Worm (Caenorhabditis elegans) whole organism, early embryonic: ENCODE data around the gene C06E8.5.
A peak's percentile ranks its signal among the peaks of the same experiment; 100 is the strongest.

ENCODE experiments used
- B0310.2 ChIP-seq: sonication (generic microtip); optimal IDR thresholded peaks from 2 replicates; lab custom pipeline; 2016; ENCODE audit warnings: mild to moderate bottlenecking, missing genetic modification characterization, missing compliant biosample characterization
- F13C5.2 ChIP-seq: sonication (generic microtip); optimal IDR thresholded peaks from 2 replicates; lab custom pipeline; 2017; ENCODE audit warnings: mild to moderate bottlenecking, missing genetic modification characterization, inconsistent platforms, missing compliant biosample characterization
- aly-1 ChIP-seq: sonication (generic microtip); optimal IDR thresholded peaks from 2 replicates; lab custom pipeline; 2016; ENCODE audit warnings: missing genetic modification characterization, missing compliant biosample characterization
- ama-1 ChIP-seq: fragments of 150-350 bp; optimal IDR thresholded peaks from 2 replicates; lab custom pipeline; 2014
- ceh-13 ChIP-seq: fragments of 200-800 bp; sonication (Bioruptor generic); optimal IDR thresholded peaks from 2 replicates; lab custom pipeline; 2018; ENCODE audit warnings: mild to moderate bottlenecking, missing genetic modification characterization, missing compliant biosample characterization
- ceh-36 ChIP-seq: sonication (generic microtip); optimal IDR thresholded peaks from 2 replicates; lab custom pipeline; 2016; ENCODE audit warnings: missing genetic modification characterization, inconsistent platforms, missing compliant biosample characterization
- ets-7 ChIP-seq: sonication (generic microtip); optimal IDR thresholded peaks from 2 replicates; lab custom pipeline; 2016; ENCODE audit warnings: missing genotype, missing genetic modification characterization, missing compliant biosample characterization
- flt-1 ChIP-seq: fragments of 200-800 bp; sonication (Bioruptor generic); IDR thresholded peaks from 2 replicates; pipeline ENCODE4 v1.3.6; 2022; ENCODE audit warnings: missing genetic modification characterization, missing compliant biosample characterization
- hmbx-1 ChIP-seq: sonication (generic microtip); optimal IDR thresholded peaks from 2 replicates; lab custom pipeline; 2016; ENCODE audit warnings: mild to moderate bottlenecking, missing genetic modification characterization, missing compliant biosample characterization
- hmg-4 ChIP-seq: fragments of 200-800 bp; sonication (Bioruptor generic); optimal IDR thresholded peaks from 2 replicates; lab custom pipeline; 2018; ENCODE audit warnings: mild to moderate bottlenecking, missing genetic modification characterization, missing compliant biosample characterization
- hnd-1 ChIP-seq: sonication (generic microtip); optimal IDR thresholded peaks from 2 replicates; lab custom pipeline; 2016; ENCODE audit warnings: missing genetic modification characterization, missing compliant biosample characterization
- pes-1 ChIP-seq: fragments of 200-800 bp; sonication (Bioruptor generic); IDR thresholded peaks from 2 replicates; pipeline ENCODE4 v1.3.6; 2022; ENCODE audit warnings: missing genetic modification reagents, missing genetic modification characterization, missing compliant biosample characterization
- scrt-1 ChIP-seq: fragments of 200-800 bp; sonication (Bioruptor generic); IDR thresholded peaks from 2 replicates; pipeline ENCODE4 v1.3.6; 2022; ENCODE audit warnings: missing genetic modification characterization, missing compliant biosample characterization
- sea-1 ChIP-seq: fragments of 200-800 bp; sonication (Bioruptor generic); conservative IDR thresholded peaks from 2 replicates; pipeline ENCODE4 v1.3.6; 2022; ENCODE audit warnings: missing genetic modification characterization, missing compliant biosample characterization
- tbx-11 ChIP-seq: fragments of 200-800 bp; sonication (Bioruptor generic); IDR thresholded peaks from 2 replicates; pipeline ENCODE4 v1.3.6; 2022; ENCODE audit warnings: missing genetic modification characterization, missing compliant biosample characterization
- tbx-37 ChIP-seq: fragments of 200-800 bp; sonication (Bioruptor generic); conservative IDR thresholded peaks from 2 replicates; pipeline ENCODE4 v1.3.6; 2022; ENCODE audit warnings: missing genetic modification reagents, missing genetic modification characterization, missing compliant biosample characterization
- tra-4 ChIP-seq: sonication (generic microtip); optimal IDR thresholded peaks from 2 replicates; lab custom pipeline; 2017; ENCODE audit warnings: missing genetic modification characterization, missing compliant biosample characterization

C06E8.5 gene

DNA sequence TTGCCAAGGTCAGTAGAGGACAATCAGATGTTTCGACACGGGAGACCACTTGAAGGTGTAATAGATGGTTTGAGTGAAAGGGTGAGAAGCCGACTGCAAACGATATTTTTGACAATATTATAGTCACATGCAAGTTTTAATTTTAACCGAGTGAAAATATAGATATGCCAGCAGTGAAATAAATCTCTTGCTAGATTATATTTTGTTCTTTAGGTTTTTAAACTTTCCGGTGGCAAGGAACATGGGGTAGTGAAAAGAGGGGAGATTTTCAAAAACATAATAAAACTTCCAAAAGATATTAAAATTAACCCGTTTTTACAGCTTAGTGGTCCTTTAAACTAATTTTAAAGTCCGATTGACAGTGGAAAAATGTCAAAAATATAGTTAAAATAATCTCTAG is at the start of gene C06E8.5:
Gene C06E8.5 (minus strand): TSS at position 101 of the 400 bp plus-strand sequence.
- TF ChIP-seq F13C5.2 (tag; lab: Kevin White, UChicago) = no peak
- TF ChIP-seq hmbx-1 = no peak
- TF ChIP-seq tbx-37 (GFP tag; lab: Robert Waterston, UW) = no peak
- TF ChIP-seq sea-1 (GFP tag; lab: Robert Waterston, UW) = no peak
- TF ChIP-seq ets-7 (tag; lab: Kevin White, UChicago) = no peak
- TF ChIP-seq ceh-36 (tag; lab: Kevin White, UChicago) = no peak
- no peak for TF ChIP-seq scrt-1
- no peak for TF ChIP-seq flt-1 (GFP tag; lab: Robert Waterston, UW)
- TF ChIP-seq hnd-1 (tag; lab: Kevin White, UChicago) = no peak
- no peak for TF ChIP-seq ama-1 (lab: Kevin White, UChicago)
- no peak for TF ChIP-seq tra-4 (tag; lab: Kevin White, UChicago)
- no peak for TF ChIP-seq aly-1 (tag; lab: Kevin White, UChicago)

DNA sequence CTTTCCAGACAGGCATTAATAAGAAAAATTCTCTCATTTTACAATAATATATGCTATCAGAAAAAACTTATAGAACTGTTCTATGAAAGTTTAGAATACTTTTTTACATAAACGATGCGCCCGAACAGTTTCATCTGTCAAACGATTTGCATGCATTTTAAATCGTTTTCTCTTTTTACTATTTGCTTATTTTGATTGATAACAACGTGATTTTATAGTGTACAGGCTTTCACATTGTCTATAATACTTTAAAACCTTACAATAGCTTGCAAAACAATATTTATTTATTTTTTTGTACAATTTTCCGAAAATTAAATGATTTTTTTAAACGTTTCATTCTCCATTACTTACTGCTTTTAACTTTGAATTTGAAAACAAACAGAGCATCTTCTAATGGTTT is 40.4 kb upstream of the C06E8.5 start, which contains the start of gene R01H2.7:
Gene R01H2.7 (minus strand): TSS at position 101 of the 400 bp plus-strand sequence.
- TF ChIP-seq tra-4 (tag; lab: Kevin White, UChicago) (no peak), sea-1 (GFP tag; lab: Robert Waterston, UW) (no peak), hnd-1 (tag; lab: Kevin White, UChicago) (no peak), ceh-36 (tag; lab: Kevin White, UChicago) (no peak), ets-7 (tag; lab: Kevin White, UChicago) (no peak), ama-1 (lab: Kevin White, UChicago) (no peak), F13C5.2 (tag; lab: Kevin White, UChicago) (no peak), scrt-1 (no peak), pes-1 (GFP tag; lab: Robert Waterston, UW) (no peak), tbx-11 (GFP tag; lab: Robert Waterston, UW) (no peak), hmbx-1 (no peak), flt-1 (GFP tag; lab: Robert Waterston, UW) (no peak), hmg-4 (no peak), ceh-13 (GFP tag; lab: Kevin White, UChicago) (no peak), B0310.2 (tag; lab: Kevin White, UChicago) (no peak), tbx-37 (GFP tag; lab: Robert Waterston, UW) (no peak), aly-1 (tag; lab: Kevin White, UChicago) (no peak)

DNA sequence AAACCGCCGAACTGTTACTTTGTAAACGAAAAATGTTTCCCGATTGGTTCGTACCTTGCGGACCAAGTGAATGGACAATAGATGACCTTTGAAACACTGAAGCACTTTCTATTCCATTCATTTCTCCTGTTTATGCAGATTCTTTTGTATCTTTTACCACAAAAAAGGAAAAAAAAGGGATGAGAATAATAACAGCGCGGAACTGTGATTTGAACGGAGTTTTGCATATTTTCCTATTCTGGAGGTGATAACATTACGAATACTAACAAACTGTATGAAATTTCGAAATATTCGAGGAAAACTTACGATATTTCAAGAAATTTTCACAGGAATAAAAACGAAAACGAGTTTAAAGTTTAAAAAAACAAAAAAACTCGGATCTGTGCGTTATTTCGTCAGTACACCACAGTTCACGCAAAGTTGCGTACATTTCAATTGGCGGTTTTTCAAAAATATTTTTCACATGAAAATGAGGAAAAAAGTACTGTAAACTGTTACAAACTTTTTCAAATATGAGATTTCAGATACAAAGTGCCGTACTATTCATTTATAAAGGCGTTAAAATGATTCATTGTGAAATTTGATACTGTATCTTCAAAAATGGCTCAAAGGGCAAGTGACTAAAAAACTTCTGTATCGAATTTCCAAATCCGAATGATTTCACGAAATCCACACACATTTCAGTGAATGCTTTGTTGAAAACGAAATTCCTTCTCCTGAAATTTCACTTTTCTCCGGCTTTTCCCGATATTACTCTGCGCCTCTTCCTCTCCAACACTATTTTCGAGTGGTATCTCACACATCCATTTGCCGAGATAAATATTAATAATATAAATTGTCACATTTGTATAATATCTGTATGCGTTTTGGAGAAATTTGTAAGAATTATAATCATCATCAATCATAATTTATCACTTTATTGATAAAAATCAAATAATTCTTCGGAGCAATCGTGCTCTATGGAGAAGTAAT is 29.3 kb upstream of the C06E8.5 start:
- TF ChIP-seq sea-1 (GFP tag; lab: Robert Waterston, UW) = no peak
- TF ChIP-seq ets-7 (tag; lab: Kevin White, UChicago) = no peak
- TF ChIP-seq tra-4 (tag; lab: Kevin White, UChicago) = no peak
- TF ChIP-seq B0310.2 (tag; lab: Kevin White, UChicago) = no peak
- TF ChIP-seq tbx-37 (GFP tag; lab: Robert Waterston, UW) = no peak
- no peak for TF ChIP-seq ama-1 (lab: Kevin White, UChicago)

DNA sequence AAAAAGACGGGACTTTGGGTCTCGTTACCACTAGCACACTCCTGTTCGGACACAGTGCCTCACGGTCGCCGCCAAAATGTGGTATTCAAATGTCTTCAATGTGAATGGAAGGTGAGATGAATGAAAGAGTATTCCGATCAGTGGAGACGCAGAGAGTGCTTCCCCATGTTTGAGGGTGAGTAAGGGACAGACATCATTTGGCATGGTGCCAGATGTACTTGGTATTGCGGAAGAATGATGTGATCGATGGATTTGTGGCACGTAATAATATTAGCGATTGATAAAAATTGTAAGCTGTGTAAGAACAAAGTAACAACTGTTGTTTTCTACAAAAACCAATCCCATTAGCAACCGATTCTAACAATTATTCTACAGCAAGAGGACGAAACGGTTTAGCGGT is 26.8 kb upstream of the C06E8.5 start:
- TF ChIP-seq ceh-13 (GFP tag; lab: Kevin White, UChicago) (no peak), hnd-1 (tag; lab: Kevin White, UChicago) (no peak), flt-1 (GFP tag; lab: Robert Waterston, UW) (no peak), scrt-1 (no peak), hmg-4 (no peak), F13C5.2 (tag; lab: Kevin White, UChicago) (no peak), ama-1 (lab: Kevin White, UChicago) (no peak), sea-1 (GFP tag; lab: Robert Waterston, UW) (no peak), tra-4 (tag; lab: Kevin White, UChicago) (no peak), pes-1 (GFP tag; lab: Robert Waterston, UW) (no peak), B0310.2 (tag; lab: Kevin White, UChicago) (no peak), aly-1 (tag; lab: Kevin White, UChicago) (no peak), ets-7 (tag; lab: Kevin White, UChicago) (no peak), tbx-37 (GFP tag; lab: Robert Waterston, UW) (no peak)

DNA sequence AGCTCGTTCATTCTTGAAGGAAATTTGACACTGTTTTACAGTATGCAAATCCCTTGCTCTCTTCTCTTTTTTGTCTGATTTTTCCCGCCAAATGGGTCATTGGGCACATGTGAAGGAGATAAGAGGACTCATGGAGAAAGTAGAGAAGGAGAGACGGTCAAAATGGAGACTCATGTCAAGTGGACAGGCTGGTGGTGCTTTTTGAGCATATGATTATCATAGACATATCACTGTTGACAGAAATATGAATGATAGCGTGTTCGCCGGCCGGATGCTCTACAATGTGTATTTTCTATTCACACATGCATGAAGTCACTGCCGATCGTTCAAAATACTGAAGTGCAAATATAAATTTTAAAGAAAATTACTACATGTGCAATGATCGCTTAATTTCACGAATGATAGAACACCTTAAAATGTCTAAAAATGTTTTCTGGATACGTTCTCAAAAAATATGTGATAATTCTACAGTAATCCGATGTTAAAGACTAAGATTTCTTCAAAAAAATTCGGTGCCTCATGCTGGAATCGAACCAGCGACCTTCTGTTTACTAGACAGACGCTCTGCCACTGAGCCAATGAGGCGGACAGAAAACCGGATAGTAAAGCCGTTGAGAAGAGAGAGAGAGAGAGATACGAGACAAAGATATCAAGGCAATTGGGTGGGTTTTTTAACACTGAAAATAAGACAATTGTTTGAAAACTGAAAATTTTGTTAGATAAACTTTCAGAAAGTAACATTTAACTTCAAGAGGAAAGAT is 25.0 kb upstream of the C06E8.5 start:
- TF ChIP-seq sea-1 (GFP tag; lab: Robert Waterston, UW) (peak; percentile 61; the same call in 1 of the 2 replicates), flt-1 (GFP tag; lab: Robert Waterston, UW) (peak; percentile 71), hnd-1 (tag; lab: Kevin White, UChicago) (peak; percentile 43), aly-1 (tag; lab: Kevin White, UChicago) (peak; percentile 4), ets-7 (tag; lab: Kevin White, UChicago) (no peak), ama-1 (lab: Kevin White, UChicago) (no peak), tbx-11 (GFP tag; lab: Robert Waterston, UW) (peak; percentile 62), hmbx-1 (peak; percentile 27), tra-4 (tag; lab: Kevin White, UChicago) (no peak), ceh-13 (GFP tag; lab: Kevin White, UChicago) (peak; percentile 44), pes-1 (GFP tag; lab: Robert Waterston, UW) (peak; percentile 85), hmg-4 (peak; percentile 62), tbx-37 (GFP tag; lab: Robert Waterston, UW) (0 out of 2 replicates have a peak, but pooled peaks have one; percentile 41), B0310.2 (tag; lab: Kevin White, UChicago) (no peak), scrt-1 (peak; percentile 50; the same call in 1 of the 2 replicates), ceh-36 (tag; lab: Kevin White, UChicago) (peak; percentile 62), F13C5.2 (tag; lab: Kevin White, UChicago) (peak; percentile 14)
